Worm (Caenorhabditis elegans) whole organism, L4 larva: ENCODE measurements around the gene hum-5.

Source experiments
- Y105C5A.15 ChIP-seq: fragments of 200-800 bp; sonication (Bioruptor generic); IDR thresholded peaks from 2 replicates; pipeline ENCODE4 v1.3.6; 2022; ENCODE audit warnings: missing genetic modification characterization, missing compliant biosample characterization
- arid-1 ChIP-seq: fragments of 200-800 bp; sonication (Bioruptor generic); conservative IDR thresholded peaks from 2 replicates; pipeline ENCODE4 v1.3.6; 2022; ENCODE audit warnings: missing genetic modification reagents, missing genetic modification characterization, missing compliant biosample characterization
- nhr-48 ChIP-seq: sonication (generic microtip); optimal IDR thresholded peaks from 2 replicates; lab custom pipeline; 2016; ENCODE audit warnings: mild to moderate bottlenecking, missing genetic modification characterization, missing compliant biosample characterization
- snpc-1.2 ChIP-seq: fragments of 200-800 bp; sonication (Bioruptor generic); IDR thresholded peaks from 2 replicates; pipeline ENCODE4 v1.3.6; 2022; ENCODE audit warnings: missing genetic modification reagents, missing genetic modification characterization, missing compliant biosample characterization
- zag-1 ChIP-seq: fragments of 150-350 bp; optimal IDR thresholded peaks from 2 replicates; lab custom pipeline; 2014; ENCODE audit warnings: missing biosample characterization, missing genetic modification characterization

DNA sequence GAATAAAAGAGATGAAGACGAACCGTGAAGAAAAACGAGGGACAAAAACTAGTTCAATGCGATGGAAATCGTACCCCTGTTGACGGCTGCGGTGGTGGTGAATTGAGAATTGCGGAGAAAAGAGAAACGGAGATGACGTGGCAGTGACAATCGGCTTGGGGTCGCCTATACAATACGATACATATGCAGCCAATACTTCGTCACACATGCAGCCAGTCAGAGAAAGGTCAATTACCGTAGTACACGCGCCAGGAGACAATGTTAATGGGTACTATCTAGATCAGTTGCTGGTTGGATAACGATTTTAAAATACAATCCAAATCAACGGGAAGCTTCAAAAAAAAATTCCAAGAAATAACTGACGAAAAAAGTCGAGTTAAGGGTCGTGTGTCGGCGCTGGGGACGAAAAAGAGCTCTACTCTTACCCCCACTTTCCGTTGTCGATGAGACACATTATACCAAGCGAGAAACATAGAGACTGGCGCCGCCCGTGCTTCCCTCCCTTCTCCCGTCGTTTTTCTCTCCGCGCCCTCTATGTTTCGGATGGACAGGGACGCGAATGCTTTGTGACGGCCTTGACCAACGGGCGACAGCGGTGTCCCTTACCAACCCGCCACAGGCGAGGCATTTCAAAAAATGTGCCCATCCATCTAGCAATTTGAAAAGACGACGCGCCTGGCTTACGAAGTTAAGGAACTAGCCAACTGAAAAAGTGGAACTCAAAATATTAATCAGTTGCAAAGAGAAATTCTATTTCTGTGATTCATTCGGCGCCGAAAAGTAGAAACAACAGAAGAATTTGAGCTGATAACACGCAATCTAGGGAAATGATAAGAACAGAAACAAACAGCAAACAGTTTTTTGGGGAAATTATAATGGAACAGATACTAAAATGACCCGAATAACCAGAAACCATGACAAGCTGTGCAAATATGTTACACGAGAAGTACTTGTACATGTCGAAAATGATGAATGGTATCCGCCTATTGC, 17.8 kb downstream of the hum-5 start:
- TF ChIP-seq nhr-48 (tag; lab: Kevin White, UChicago), result no peak
- no peak for TF ChIP-seq zag-1 (tag; lab: Kevin White, UChicago)
- no peak for TF ChIP-seq Y105C5A.15 (GFP tag; lab: Robert Waterston, UW)
- TF ChIP-seq snpc-1.2, result no peak
- no peak for TF ChIP-seq arid-1 (GFP tag; lab: Robert Waterston, UW)
